Fruit fly (Drosophila melanogaster): ENCODE data around the gene jp.

DNA sequence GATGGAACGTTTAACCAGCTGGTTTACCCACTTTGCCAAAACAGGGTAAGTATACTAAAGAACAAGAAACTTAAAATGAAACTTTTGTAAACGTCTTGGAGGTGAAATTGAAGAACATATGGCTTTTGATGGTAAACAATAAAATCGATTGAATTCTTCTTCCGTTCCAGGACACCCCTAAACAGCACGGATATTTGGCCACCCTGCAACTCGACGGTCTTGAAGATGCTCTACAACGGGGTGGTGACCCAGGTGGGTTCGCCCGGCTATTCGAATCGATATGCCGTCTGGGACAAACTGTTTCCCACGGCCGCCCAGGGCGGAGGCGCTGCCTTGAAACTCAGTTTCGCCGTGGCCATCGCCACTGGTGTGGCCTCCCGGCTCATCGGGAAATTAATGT lies 24.6 kb upstream of the jp start:
- TF ChIP-seq CTCF (optimal IDR thresholded peaks at IDR 0.05), result no peak
- no peak for TF ChIP-seq CG8478 (optimal IDR thresholded peaks at IDR 0.05)
